Fruit fly (Drosophila melanogaster): Measurements from ENCODE around the gene Obp99c.

dm6 chr3R:29726277-29726676, 37.2 kb upstream of the Obp99c start:
- TF ChIP-seq CG7101 (tag; optimal IDR thresholded peaks at IDR 0.05), result no peak
- TF ChIP-seq CG1620 (GFP tag; optimal IDR thresholded peaks at IDR 0.05), result no peak
- no peak for TF ChIP-seq pad (GFP tag; optimal IDR thresholded peaks at IDR 0.05)
- TF ChIP-seq Crg-1 (GFP tag; optimal IDR thresholded peaks at IDR 0.05), result no peak

Data from whole organism, adult.